Fruit fly (Drosophila melanogaster) whole organism, embryonic: ENCODE results near the gene Sld5.
A peak's percentile ranks its signal among the peaks of the same experiment; 100 is the strongest.

Source experiments
- Atf3 ChIP-seq: fragments of 200-800 bp; sonication (Bioruptor generic); optimal IDR thresholded peaks from 3 replicates; lab custom pipeline; 2016; ENCODE audit warnings: missing biosample characterization, missing genetic modification characterization
- CG10321 ChIP-seq: fragments of 200-800 bp; sonication (Bioruptor generic); IDR thresholded peaks from 2 replicates; pipeline ENCODE4 v1.3.6; 2022; ENCODE audit warnings: missing biosample characterization, missing genetic modification characterization
- CG10366 ChIP-seq: fragments of 200-800 bp; sonication (Bioruptor generic); IDR thresholded peaks from 2 replicates; pipeline ENCODE4 v1.3.6; 2022; ENCODE audit warnings: missing biosample characterization, missing genetic modification characterization
- CG12744 ChIP-seq: fragments of 200-800 bp; sonication (Bioruptor generic); optimal IDR thresholded peaks from 2 replicates; lab custom pipeline; 2016; ENCODE audit warnings: missing biosample characterization, missing genetic modification characterization
- CG13424 ChIP-seq: fragments of 200-800 bp; sonication (Bioruptor generic); optimal IDR thresholded peaks from 2 replicates; lab custom pipeline; 2019; ENCODE audit warnings: missing biosample characterization, mild to moderate bottlenecking, missing genetic modification characterization, moderate library complexity
- CG13894 ChIP-seq: fragments of 200-800 bp; sonication (Bioruptor generic); optimal IDR thresholded peaks from 3 replicates; lab custom pipeline; 2018; ENCODE audit warnings: missing biosample characterization, mild to moderate bottlenecking, missing genetic modification characterization, moderate library complexity
- CG14014 ChIP-seq: fragments of 200-800 bp; sonication (Bioruptor generic); IDR thresholded peaks from 2 replicates; pipeline ENCODE4 v1.3.6; 2022; ENCODE audit warnings: missing biosample characterization, missing genetic modification characterization
- CG14965 ChIP-seq: fragments of 200-800 bp; sonication (Bioruptor generic); optimal IDR thresholded peaks from 2 replicates; lab custom pipeline; 2016; ENCODE audit warnings: missing biosample characterization, missing genetic modification characterization, borderline replicate concordance
- CG17568 ChIP-seq: fragments of 200-800 bp; sonication (Bioruptor generic); optimal IDR thresholded peaks from 2 replicates; lab custom pipeline; 2018; ENCODE audit warnings: missing biosample characterization, mild to moderate bottlenecking, missing genetic modification characterization, moderate library complexity
- CG18619 ChIP-seq: fragments of 200-800 bp; sonication (Bioruptor generic); optimal IDR thresholded peaks from 3 replicates; lab custom pipeline; 2017; ENCODE audit warnings: missing biosample characterization, mild to moderate bottlenecking, missing genetic modification characterization
- CG18764 ChIP-seq: fragments of 200-800 bp; sonication (Bioruptor generic); optimal IDR thresholded peaks from 3 replicates; lab custom pipeline; 2016; ENCODE audit warnings: missing biosample characterization, missing genetic modification characterization
- CG30403 ChIP-seq: fragments of 200-800 bp; sonication (Bioruptor generic); optimal IDR thresholded peaks from 3 replicates; lab custom pipeline; 2016; ENCODE audit warnings: missing biosample characterization, missing genetic modification characterization
- CG3065 ChIP-seq: fragments of 200-800 bp; sonication (Bioruptor generic); optimal IDR thresholded peaks from 2 replicates; lab custom pipeline; 2016; ENCODE audit warnings: missing biosample characterization, missing genetic modification characterization
- CG32767 ChIP-seq: fragments of 200-800 bp; sonication (Bioruptor generic); IDR thresholded peaks from 2 replicates; pipeline ENCODE4 v1.3.6; 2022; ENCODE audit warnings: missing biosample characterization, missing genetic modification characterization
- CG3281 ChIP-seq: fragments of 200-800 bp; sonication (Bioruptor generic); optimal IDR thresholded peaks from 3 replicates; lab custom pipeline; 2017; ENCODE audit warnings: missing biosample characterization, mild to moderate bottlenecking, missing genetic modification characterization
- CG3726 ChIP-seq: fragments of 200-800 bp; sonication (Bioruptor generic); IDR thresholded peaks from 3 replicates; pipeline ENCODE4, ENCODE4 v1.3.6; 2022; ENCODE audit warnings: missing biosample characterization, missing genetic modification characterization
- CG7556 ChIP-seq: fragments of 200-800 bp; sonication (Bioruptor generic); optimal IDR thresholded peaks from 2 replicates; lab custom pipeline; 2017; ENCODE audit warnings: missing biosample characterization, mild to moderate bottlenecking, missing genetic modification characterization
- CG7745 ChIP-seq: fragments of 200-800 bp; sonication (Bioruptor generic); optimal IDR thresholded peaks from 2 replicates; lab custom pipeline; 2018; ENCODE audit warnings: missing biosample characterization, mild to moderate bottlenecking, missing genetic modification characterization, moderate library complexity
- CG8281 ChIP-seq: fragments of 200-800 bp; sonication (Bioruptor generic); optimal IDR thresholded peaks from 2 replicates; lab custom pipeline; 2018; ENCODE audit warnings: missing biosample characterization, mild to moderate bottlenecking, missing genetic modification characterization, moderate library complexity
- CG9797 ChIP-seq: fragments of 200-800 bp; sonication (Bioruptor generic); optimal IDR thresholded peaks from 3 replicates; lab custom pipeline; 2018; ENCODE audit warnings: missing biosample characterization, mild to moderate bottlenecking, missing genetic modification characterization
- Dbx ChIP-seq: fragments of 200-800 bp; sonication (Bioruptor generic); IDR thresholded peaks from 3 replicates; pipeline ENCODE4 v1.3.6; 2022; ENCODE audit warnings: missing biosample characterization, missing genetic modification characterization
- Drgx ChIP-seq: fragments of 200-800 bp; sonication (Bioruptor generic); IDR thresholded peaks from 2 replicates; pipeline ENCODE4 v1.3.6; 2022; ENCODE audit warnings: missing biosample characterization, missing genetic modification characterization
- HLHmδ ChIP-seq: fragments of 200-800 bp; sonication (Bioruptor generic); optimal IDR thresholded peaks from 2 replicates; lab custom pipeline; 2018; ENCODE audit warnings: missing biosample characterization, mild to moderate bottlenecking, missing genetic modification characterization, moderate library complexity
- Mrtf ChIP-seq: fragments of 200-800 bp; sonication (Bioruptor generic); IDR thresholded peaks from 3 replicates; pipeline ENCODE4 v1.3.6; 2022; ENCODE audit warnings: missing biosample characterization, missing genetic modification characterization
- NC2β ChIP-seq: fragments of 200-800 bp; sonication (Bioruptor generic); optimal IDR thresholded peaks from 2 replicates; lab custom pipeline; 2016; ENCODE audit warnings: missing biosample characterization, missing genetic modification characterization
- Neu2 ChIP-seq: fragments of 200-800 bp; sonication (Bioruptor generic); optimal IDR thresholded peaks from 3 replicates; lab custom pipeline; 2016; ENCODE audit warnings: missing biosample characterization, missing genetic modification characterization, borderline replicate concordance
- Oli ChIP-seq: fragments of 200-800 bp; sonication (Bioruptor generic); optimal IDR thresholded peaks from 2 replicates; lab custom pipeline; 2018; ENCODE audit warnings: missing biosample characterization, mild to moderate bottlenecking, missing genetic modification characterization, moderate library complexity
- Opbp ChIP-seq: fragments of 200-800 bp; sonication (Bioruptor generic); IDR thresholded peaks from 3 replicates; pipeline ENCODE4 v1.3.6; 2022; ENCODE audit warnings: missing biosample characterization, missing genetic modification characterization; ENCODE audit not compliant: partially characterized antibody
- Sox102F ChIP-seq: fragments of 200-800 bp; sonication (Bioruptor generic); optimal IDR thresholded peaks from 2 replicates; lab custom pipeline; 2018; ENCODE audit warnings: missing biosample characterization, mild to moderate bottlenecking, missing genetic modification characterization, moderate library complexity
- Sry-β ChIP-seq: fragments of 200-800 bp; sonication (Bioruptor generic); optimal IDR thresholded peaks from 2 replicates; lab custom pipeline; 2018; ENCODE audit warnings: missing biosample characterization, mild to moderate bottlenecking, missing genetic modification characterization, moderate library complexity
- Trl ChIP-seq, 3 experiments: fragments of >200 bp in 2 of 3; fragments of 200-800 bp in 1 of 3; sonication (Bioruptor generic) in 1 of 3; optimal IDR thresholded peaks; 2 replicates in 1 of 3; 3 replicates in 2 of 3; lab custom pipeline; 2016 to 2017; ENCODE audit warnings: missing biosample characterization in 1 of 3, missing genetic modification characterization in 1 of 3
- ara ChIP-seq: fragments of 200-800 bp; sonication (Bioruptor generic); IDR thresholded peaks from 2 replicates; pipeline ENCODE4 v1.3.6; 2022; ENCODE audit warnings: missing biosample characterization, missing genetic modification characterization
- ase ChIP-seq: fragments of 200-800 bp; sonication (Bioruptor generic); IDR thresholded peaks from 3 replicates; pipeline ENCODE4 v1.3.6; 2022; ENCODE audit warnings: missing biosample characterization, missing genetic modification characterization
- bab2 ChIP-seq: fragments of 200-800 bp; sonication (Bioruptor generic); optimal IDR thresholded peaks from 2 replicates; lab custom pipeline; 2016; ENCODE audit warnings: missing biosample characterization, missing genetic modification characterization
- dysf ChIP-seq: fragments of 200-800 bp; sonication (Bioruptor generic); IDR thresholded peaks from 3 replicates; pipeline ENCODE4 v1.3.6; 2022; ENCODE audit warnings: missing biosample characterization, missing genetic modification characterization
- ems ChIP-seq: fragments of 200-800 bp; sonication (Bioruptor generic); optimal IDR thresholded peaks from 3 replicates; lab custom pipeline; 2016; ENCODE audit warnings: missing biosample characterization, missing genetic modification characterization
- eve ChIP-seq, 2 experiments: fragments of >200 bp; optimal IDR thresholded peaks; 2 replicates each; lab custom pipeline; 2017; ENCODE audit warnings: missing biosample characterization in 2 of 2, missing genetic modification characterization in 2 of 2
- fru ChIP-seq: fragments of >200 bp; optimal IDR thresholded peaks from 2 replicates; lab custom pipeline; 2017
- gsb-n ChIP-seq: fragments of 200-800 bp; sonication (Bioruptor generic); optimal IDR thresholded peaks from 3 replicates; lab custom pipeline; 2018; ENCODE audit warnings: missing biosample characterization, mild to moderate bottlenecking, missing genetic modification characterization
- maf-S ChIP-seq: fragments of 200-800 bp; sonication (Bioruptor generic); optimal IDR thresholded peaks from 2 replicates; lab custom pipeline; 2016; ENCODE audit warnings: missing biosample characterization, missing genetic modification characterization
- mam ChIP-seq: fragments of 200-800 bp; sonication (Bioruptor generic); optimal IDR thresholded peaks from 3 replicates; lab custom pipeline; 2016; ENCODE audit warnings: missing biosample characterization, missing genetic modification characterization
- pita ChIP-seq: fragments of 200-800 bp; sonication (Bioruptor generic); optimal IDR thresholded peaks from 2 replicates; lab custom pipeline; 2017; ENCODE audit warnings: missing biosample characterization, mild to moderate bottlenecking, missing genetic modification characterization
- rib ChIP-seq: fragments of 200-800 bp; sonication (Bioruptor generic); IDR thresholded peaks from 2 replicates; pipeline ENCODE4 v1.3.6; 2022; ENCODE audit warnings: missing biosample characterization, missing genetic modification characterization
- slbo ChIP-seq: fragments of 200-800 bp; sonication (Bioruptor generic); IDR thresholded peaks from 2 replicates; pipeline ENCODE4 v1.3.6; 2022; ENCODE audit warnings: missing biosample characterization, missing genetic modification characterization
- sna ChIP-seq: fragments of 200-800 bp; sonication (Bioruptor generic); IDR thresholded peaks from 2 replicates; pipeline ENCODE4 v1.3.6; 2022; ENCODE audit warnings: missing biosample characterization, missing genetic modification characterization; ENCODE audit not compliant: partially characterized antibody
- tio ChIP-seq: fragments of 200-800 bp; sonication (Bioruptor generic); optimal IDR thresholded peaks from 2 replicates; lab custom pipeline; 2017; ENCODE audit warnings: missing biosample characterization, missing genetic modification characterization, inconsistent platforms
- tna ChIP-seq: fragments of 200-800 bp; sonication (Bioruptor generic); IDR thresholded peaks from 2 replicates; pipeline ENCODE4 v1.3.6; 2022; ENCODE audit warnings: missing biosample characterization, missing genetic modification characterization; ENCODE audit not compliant: partially characterized antibody
- ttk ChIP-seq: fragments of 200-800 bp; sonication (Bioruptor generic); IDR thresholded peaks from 2 replicates; pipeline ENCODE4 v2.1.2; 2022; ENCODE audit warnings: missing biosample characterization, missing genetic modification characterization
- unc-4 ChIP-seq: fragments of 200-800 bp; sonication (Bioruptor generic); IDR thresholded peaks from 2 replicates; pipeline ENCODE4 v1.3.6; 2022; ENCODE audit warnings: missing biosample characterization, missing genetic modification characterization; ENCODE audit not compliant: partially characterized antibody
- vvl ChIP-seq: fragments of 200-800 bp; sonication (Bioruptor generic); IDR thresholded peaks from 2 replicates; pipeline ENCODE4 v1.3.6; 2022; ENCODE audit warnings: missing biosample characterization, missing genetic modification characterization

Sld5 gene

dm6 chr3R:26098502-26099210 lies 42.3 kb upstream of the Sld5 start, which contains the start of gene dysf (continued):
- TF ChIP-seq CG13894, result no peak
- no peak for TF ChIP-seq HLHmδ
- TF ChIP-seq sna (GFP tag; lab: Robert Waterston, UW), result no peak
- no peak for TF ChIP-seq bab2 (GFP tag; lab: Kevin White, UChicago)
- no peak for TF ChIP-seq CG3726 (GFP tag; lab: Robert Waterston, UW)
- TF ChIP-seq ara (GFP tag; lab: Robert Waterston, UW), result peak; percentile 40; the same call in 1 of the 2 replicates
- peak; percentile 68 for TF ChIP-seq CG18619 (GFP tag; lab: Kevin White, UChicago)
- TF ChIP-seq ase (GFP tag; lab: Robert Waterston, UW), result peak; percentile 28; the same call in 1 of the 3 replicates
- no peak for TF ChIP-seq Neu2 (GFP tag; lab: Kevin White, UChicago)
- peak; percentile 74 for TF ChIP-seq gsb-n
- no peak for TF ChIP-seq maf-S (GFP tag; lab: Kevin White, UChicago)
- no peak for TF ChIP-seq NC2β (GFP tag; lab: Kevin White, UChicago)
- TF ChIP-seq vvl (GFP tag; lab: Robert Waterston, UW), result peak; percentile 48; the same call in 1 of the 2 replicates
- peak; percentile 61 for TF ChIP-seq Sox102F (GFP tag; lab: Kevin White, UChicago)
- no peak for TF ChIP-seq CG14965 (GFP tag; lab: Kevin White, UChicago)
- TF ChIP-seq CG9797 (GFP tag; lab: Kevin White, UChicago), result no peak
- no peak for TF ChIP-seq CG17568 (GFP tag; lab: Kevin White, UChicago)
- TF ChIP-seq slbo (GFP tag; lab: Robert Waterston, UW), result peak; percentile 59
- TF ChIP-seq ttk (GFP tag; lab: Robert Waterston, UW), result peak; percentile 67
- TF ChIP-seq Oli (tag; lab: Kevin White, UChicago), result peak; percentile 76
- peak; percentile 85 for TF ChIP-seq CG13424
- no peak; the same call in 1 of the 2 replicates for TF ChIP-seq Drgx (GFP tag; lab: Robert Waterston, UW)
- no peak for TF ChIP-seq CG14014 (GFP tag; lab: Robert Waterston, UW)
- peak; percentile 22; the same call in 1 of the 2 replicates for TF ChIP-seq CG32767 (GFP tag; lab: Robert Waterston, UW)
- no peak for TF ChIP-seq Opbp (GFP tag; lab: Robert Waterston, UW)
- no peak for TF ChIP-seq fru (lab: Kevin White, UChicago)
- TF ChIP-seq CG12744 (GFP tag; lab: Kevin White, UChicago), result no peak
- TF ChIP-seq unc-4 (GFP tag; lab: Robert Waterston, UW), result no peak
- TF ChIP-seq CG7745 (tag; lab: Kevin White, UChicago), result no peak
- TF ChIP-seq Sry-β (GFP tag; lab: Kevin White, UChicago), result peak; percentile 9
- TF ChIP-seq CG3281 (GFP tag; lab: Kevin White, UChicago), result peak; percentile 52
- no peak for TF ChIP-seq eve (GFP tag; optimal IDR thresholded peaks at IDR 0.05; lab: Kevin White, UChicago)
- no peak for TF ChIP-seq Trl (optimal IDR thresholded peaks at IDR 0.05; lab: Kevin White, UChicago)
- no peak for TF ChIP-seq Trl (GFP tag; optimal IDR thresholded peaks at IDR 0.05; lab: Kevin White, UChicago)
- peak; percentile 35 for TF ChIP-seq CG8281 (tag; lab: Kevin White, UChicago)
- no peak for TF ChIP-seq ems (GFP tag; lab: Kevin White, UChicago)
- TF ChIP-seq rib, result no peak
- peak; percentile 89 for TF ChIP-seq dysf
- TF ChIP-seq CG30403 (GFP tag; lab: Kevin White, UChicago), result peak; percentile 51
- TF ChIP-seq CG7556 (GFP tag; lab: Kevin White, UChicago), result peak; percentile 80
- peak; percentile 17 for TF ChIP-seq CG18764 (GFP tag; lab: Kevin White, UChicago)
- no peak for TF ChIP-seq CG3065 (GFP tag; lab: Kevin White, UChicago)
- no peak for TF ChIP-seq tna (GFP tag; lab: Robert Waterston, UW)
- 0 out of 3 replicates have a peak, but pooled peaks have one; percentile 11 for TF ChIP-seq Dbx
- no peak for TF ChIP-seq pita (GFP tag; lab: Kevin White, UChicago)
- no peak for TF ChIP-seq CG10321 (GFP tag; lab: Robert Waterston, UW)
- no peak; the same call in 1 of the 2 replicates for TF ChIP-seq CG10366 (GFP tag; lab: Robert Waterston, UW)
- no peak for TF ChIP-seq mam (GFP tag; lab: Kevin White, UChicago)
- peak; percentile 22 for TF ChIP-seq tio (GFP tag; lab: Kevin White, UChicago)
- no peak for TF ChIP-seq Mrtf (GFP tag; lab: Robert Waterston, UW)
- TF ChIP-seq Atf3 (GFP tag; lab: Kevin White, UChicago), result no peak
